Worm (Caenorhabditis elegans): ENCODE data around the gene fbxa-107.

DNA sequence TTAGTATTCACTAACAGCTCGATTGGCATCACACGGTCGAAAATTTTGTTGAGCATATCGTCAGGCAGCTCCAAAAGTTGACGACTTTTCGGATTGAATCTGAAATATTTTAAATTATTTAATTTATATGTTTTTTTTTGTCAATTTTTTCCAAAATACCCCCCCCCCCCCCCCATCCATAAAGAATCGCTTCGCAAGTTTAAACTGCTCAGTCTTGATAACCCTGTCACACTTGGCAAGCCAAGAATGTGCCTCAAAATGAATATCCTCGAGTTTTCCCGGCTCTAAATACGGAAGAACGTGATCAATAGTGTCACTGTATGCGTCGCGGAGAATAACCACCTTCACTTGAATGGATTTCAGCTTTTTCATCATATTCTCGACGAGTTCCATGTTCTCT lies 9.4 kb downstream of the fbxa-107 start, which contains the start of gene Y37H2A.18:
- TF ChIP-seq dao-5 (tag; optimal IDR thresholded peaks at IDR 0.05) (no peak), him-1 (tag; optimal IDR thresholded peaks at IDR 0.05) (no peak)
